Fruit fly (Drosophila melanogaster) whole organism, embryonic: Measurements from ENCODE around the gene CG43321.
A peak's percentile ranks its signal among the peaks of the same experiment; 100 is the strongest.

Experiments
- CG10543 ChIP-seq: fragments of 200-800 bp; sonication (Bioruptor generic); optimal IDR thresholded peaks from 3 replicates; lab custom pipeline; 2017; ENCODE audit warnings: missing biosample characterization, mild to moderate bottlenecking, missing genetic modification characterization, moderate library complexity
- CG13424 ChIP-seq: fragments of 200-800 bp; sonication (Bioruptor generic); optimal IDR thresholded peaks from 2 replicates; lab custom pipeline; 2019; ENCODE audit warnings: missing biosample characterization, mild to moderate bottlenecking, missing genetic modification characterization, moderate library complexity
- CG13624 ChIP-seq: fragments of 200-800 bp; sonication (Bioruptor generic); optimal IDR thresholded peaks from 2 replicates; lab custom pipeline; 2016; ENCODE audit warnings: missing biosample characterization, missing genetic modification characterization
- CG15514 ChIP-seq: fragments of 200-800 bp; sonication (Bioruptor generic); optimal IDR thresholded peaks from 3 replicates; lab custom pipeline; 2017; ENCODE audit warnings: missing biosample characterization, missing genetic modification characterization, mild to moderate bottlenecking, moderate library complexity, missing genetic modification reagents
- CG17385 ChIP-seq: fragments of 200-800 bp; sonication (Bioruptor generic); optimal IDR thresholded peaks from 3 replicates; lab custom pipeline; 2018; ENCODE audit warnings: missing biosample characterization, mild to moderate bottlenecking, missing genetic modification characterization
- CG2120 ChIP-seq: fragments of 200-800 bp; sonication (Bioruptor generic); optimal IDR thresholded peaks from 3 replicates; lab custom pipeline; 2016; ENCODE audit warnings: missing biosample characterization, missing genetic modification characterization
- CG31224 ChIP-seq: fragments of 200-800 bp; sonication (Bioruptor generic); IDR thresholded peaks from 2 replicates; pipeline ENCODE4 v1.3.6; 2022; ENCODE audit warnings: missing biosample characterization, missing genetic modification characterization
- CG31365 ChIP-seq: fragments of 200-800 bp; sonication (Bioruptor generic); optimal IDR thresholded peaks from 2 replicates; lab custom pipeline; 2018; ENCODE audit warnings: missing biosample characterization, mild to moderate bottlenecking, missing genetic modification characterization
- CG32772 ChIP-seq: fragments of 200-800 bp; sonication (Bioruptor generic); IDR thresholded peaks from 2 replicates; pipeline ENCODE4 v1.3.6; 2022; ENCODE audit warnings: missing biosample characterization, missing genetic modification characterization
- CG3407 ChIP-seq: fragments of 200-800 bp; sonication (Bioruptor generic); optimal IDR thresholded peaks from 2 replicates; lab custom pipeline; 2018; ENCODE audit warnings: missing biosample characterization, mild to moderate bottlenecking, missing genetic modification characterization
- CG3847 ChIP-seq: fragments of 200-800 bp; sonication (Bioruptor generic); IDR thresholded peaks from 2 replicates; pipeline ENCODE4 v1.3.6; 2022; ENCODE audit warnings: missing biosample characterization, missing genetic modification characterization
- CG43689 ChIP-seq: fragments of 200-800 bp; sonication (Bioruptor generic); IDR thresholded peaks from 2 replicates; pipeline ENCODE4 v1.3.6; 2022; ENCODE audit warnings: missing biosample characterization, missing genetic modification characterization
- CG4424 ChIP-seq: fragments of 200-800 bp; sonication (Bioruptor generic); optimal IDR thresholded peaks from 3 replicates; lab custom pipeline; 2016; ENCODE audit warnings: missing biosample characterization, missing genetic modification characterization
- CG4617 ChIP-seq: fragments of 200-800 bp; sonication (Bioruptor generic); optimal IDR thresholded peaks from 3 replicates; lab custom pipeline; 2016; ENCODE audit warnings: missing biosample characterization, missing genetic modification characterization, borderline replicate concordance
- CG7372 ChIP-seq: fragments of 200-800 bp; sonication (Bioruptor generic); IDR thresholded peaks from 2 replicates; pipeline ENCODE4 v1.3.6; 2022; ENCODE audit warnings: missing biosample characterization, missing genetic modification characterization
- CG7928 ChIP-seq: fragments of 200-800 bp; sonication (Bioruptor generic); optimal IDR thresholded peaks from 2 replicates; lab custom pipeline; 2017; ENCODE audit warnings: missing biosample characterization, mild to moderate bottlenecking, missing genetic modification characterization
- CG8924 ChIP-seq: fragments of 200-800 bp; optimal IDR thresholded peaks from 3 replicates; lab custom pipeline; 2019; ENCODE audit warnings: missing biosample characterization, mild to moderate bottlenecking, missing genetic modification characterization, moderate library complexity
- CG9797 ChIP-seq: fragments of 200-800 bp; sonication (Bioruptor generic); optimal IDR thresholded peaks from 3 replicates; lab custom pipeline; 2018; ENCODE audit warnings: missing biosample characterization, mild to moderate bottlenecking, missing genetic modification characterization
- Camta ChIP-seq: fragments of 200-800 bp; sonication (Bioruptor generic); optimal IDR thresholded peaks from 2 replicates; lab custom pipeline; 2016; ENCODE audit warnings: missing biosample characterization, missing genetic modification characterization
- ERR ChIP-seq: fragments of 200-800 bp; sonication (Bioruptor generic); optimal IDR thresholded peaks from 2 replicates; lab custom pipeline; 2016; ENCODE audit warnings: missing biosample characterization, missing genetic modification characterization
- GATAe ChIP-seq: fragments of 200-800 bp; sonication (Bioruptor generic); conservative IDR thresholded peaks from 2 replicates; pipeline ENCODE4 v1.3.6; 2022; ENCODE audit warnings: missing biosample characterization, missing genetic modification characterization
- Gsc ChIP-seq: fragments of 200-800 bp; sonication (Bioruptor generic); IDR thresholded peaks from 2 replicates; pipeline ENCODE4 v1.3.6; 2022; ENCODE audit warnings: missing biosample characterization, missing genetic modification characterization
- H2.0 ChIP-seq: fragments of 200-800 bp; sonication (Bioruptor generic); IDR thresholded peaks from 2 replicates; pipeline ENCODE4 v1.3.6; 2022; ENCODE audit warnings: missing biosample characterization, missing genetic modification characterization
- HLH4C ChIP-seq: fragments of 200-800 bp; sonication (Bioruptor generic); IDR thresholded peaks from 3 replicates; pipeline ENCODE4 v1.3.6; 2022; ENCODE audit warnings: missing biosample characterization, missing genetic modification characterization; ENCODE audit not compliant: partially characterized antibody
- Hey ChIP-seq: fragments of 200-800 bp; sonication (Bioruptor generic); optimal IDR thresholded peaks from 3 replicates; lab custom pipeline; 2018; ENCODE audit warnings: missing biosample characterization, mild to moderate bottlenecking, missing genetic modification characterization
- HmgD ChIP-seq: fragments of 200-800 bp; sonication (Bioruptor generic); optimal IDR thresholded peaks from 3 replicates; lab custom pipeline; 2016; ENCODE audit warnings: missing biosample characterization, missing genetic modification characterization
- Hr39 ChIP-seq: fragments of >200 bp; optimal IDR thresholded peaks from 2 replicates; lab custom pipeline; 2017
- Lim3 ChIP-seq: fragments of 200-800 bp; sonication (Bioruptor generic); IDR thresholded peaks from 2 replicates; pipeline ENCODE4 v1.3.6; 2022; ENCODE audit warnings: missing biosample characterization, missing genetic modification characterization
- Mrtf ChIP-seq: fragments of 200-800 bp; sonication (Bioruptor generic); IDR thresholded peaks from 3 replicates; pipeline ENCODE4 v1.3.6; 2022; ENCODE audit warnings: missing biosample characterization, missing genetic modification characterization
- Ptx1 ChIP-seq: fragments of 200-800 bp; sonication (Bioruptor generic); IDR thresholded peaks from 2 replicates; pipeline ENCODE4 v1.3.6; 2022; ENCODE audit warnings: missing biosample characterization, missing genetic modification characterization
- TFAM ChIP-seq: fragments of 200-800 bp; sonication (Bioruptor generic); optimal IDR thresholded peaks from 2 replicates; lab custom pipeline; 2017; ENCODE audit warnings: missing biosample characterization, missing genetic modification characterization, inconsistent platforms
- Taf1 ChIP-seq: fragments of 200-800 bp; sonication (Bioruptor generic); IDR thresholded peaks from 2 replicates; pipeline ENCODE4 v1.3.6; 2022; ENCODE audit warnings: missing biosample characterization, missing genetic modification characterization
- ash1 ChIP-seq: fragments of 200-800 bp; sonication (Bioruptor generic); optimal IDR thresholded peaks from 2 replicates; lab custom pipeline; 2018; ENCODE audit warnings: missing biosample characterization, mild to moderate bottlenecking, missing genetic modification characterization
- az2 ChIP-seq: fragments of 200-800 bp; sonication (Bioruptor generic); optimal IDR thresholded peaks from 3 replicates; lab custom pipeline; 2016; ENCODE audit warnings: missing biosample characterization, missing genetic modification characterization
- cg ChIP-seq: fragments of 200-800 bp; sonication (Bioruptor generic); optimal IDR thresholded peaks from 3 replicates; lab custom pipeline; 2019; ENCODE audit warnings: missing biosample characterization, mild to moderate bottlenecking, missing genetic modification characterization, moderate library complexity
- cwo ChIP-seq: fragments of 200-800 bp; sonication (Bioruptor generic); optimal IDR thresholded peaks from 3 replicates; lab custom pipeline; 2017; ENCODE audit warnings: missing biosample characterization, missing genetic modification characterization, mild to moderate bottlenecking, moderate library complexity, missing genetic modification reagents
- dm ChIP-seq: fragments of 200-800 bp; sonication (Bioruptor generic); optimal IDR thresholded peaks from 3 replicates; lab custom pipeline; 2016; ENCODE audit warnings: missing biosample characterization, missing genetic modification characterization
- fd64A ChIP-seq: fragments of 200-800 bp; sonication (Bioruptor generic); optimal IDR thresholded peaks from 3 replicates; lab custom pipeline; 2018; ENCODE audit warnings: missing biosample characterization, mild to moderate bottlenecking, missing genetic modification characterization
- gsb-n ChIP-seq: fragments of 200-800 bp; sonication (Bioruptor generic); optimal IDR thresholded peaks from 3 replicates; lab custom pipeline; 2018; ENCODE audit warnings: missing biosample characterization, mild to moderate bottlenecking, missing genetic modification characterization
- ham ChIP-seq: fragments of 200-800 bp; sonication (Bioruptor generic); IDR thresholded peaks from 2 replicates; pipeline ENCODE4 v1.3.6; 2022; ENCODE audit warnings: missing biosample characterization, missing genetic modification characterization
- hkb ChIP-seq, 2 experiments: fragments of 200-800 bp in 1 of 2; fragments of >200 bp in 1 of 2; sonication (Bioruptor generic) in 1 of 2; IDR thresholded peaks in 1 of 2; optimal IDR thresholded peaks in 1 of 2; 2 replicates each; pipeline versions ENCODE4 v1.3.6 to Lab custom; 2017 to 2022; ENCODE audit warnings: missing biosample characterization in 1 of 2, missing genetic modification characterization in 1 of 2
- lab ChIP-seq: fragments of 200-800 bp; sonication (Bioruptor generic); optimal IDR thresholded peaks from 3 replicates; lab custom pipeline; 2017; ENCODE audit warnings: missing biosample characterization, missing genetic modification characterization, mild to moderate bottlenecking, moderate library complexity, missing genetic modification reagents
- lmd ChIP-seq: fragments of 200-800 bp; sonication (Bioruptor generic); IDR thresholded peaks from 2 replicates; pipeline ENCODE4 v1.3.6; 2022; ENCODE audit warnings: missing biosample characterization, missing genetic modification characterization
- org-1 ChIP-seq: fragments of 200-800 bp; sonication (Bioruptor generic); optimal IDR thresholded peaks from 2 replicates; lab custom pipeline; 2017; ENCODE audit warnings: missing biosample characterization, missing genetic modification characterization
- psq ChIP-seq: fragments of 200-800 bp; sonication (Bioruptor generic); optimal IDR thresholded peaks from 2 replicates; lab custom pipeline; 2017; ENCODE audit warnings: missing biosample characterization, missing genetic modification characterization
- ranshi ChIP-seq: fragments of 200-800 bp; sonication (Bioruptor generic); IDR thresholded peaks from 2 replicates; pipeline ENCODE4 v1.3.6; 2022; ENCODE audit warnings: missing biosample characterization, missing genetic modification characterization
- tin ChIP-seq: fragments of 200-800 bp; sonication (Bioruptor generic); optimal IDR thresholded peaks from 3 replicates; lab custom pipeline; 2016; ENCODE audit warnings: missing biosample characterization, missing genetic modification characterization
- twi ChIP-seq: fragments of 200-800 bp; optimal IDR thresholded peaks from 2 replicates; lab custom pipeline; 2019; ENCODE audit warnings: missing biosample characterization, mild to moderate bottlenecking, missing genetic modification characterization, moderate library complexity
- vfl ChIP-seq: fragments of 200-800 bp; sonication (Bioruptor generic); optimal IDR thresholded peaks from 2 replicates; lab custom pipeline; 2016; ENCODE audit warnings: missing biosample characterization, missing genetic modification characterization
- zfh1 ChIP-seq: fragments of 200-800 bp; sonication (Bioruptor generic); IDR thresholded peaks from 3 replicates; pipeline ENCODE4 v1.3.6; 2022; ENCODE audit warnings: missing biosample characterization, missing genetic modification characterization

Gene CG43321

dm6 chr2L:7056189-7056926, 44.3 kb downstream of the CG43321 start, which contains the start of gene Mnn1 (continued):
- no peak for TF ChIP-seq Mrtf (GFP tag; lab: Robert Waterston, UW)
- TF ChIP-seq CG7372 (GFP tag; lab: Robert Waterston, UW), result no peak
- peak; percentile 82 for TF ChIP-seq CG15514 (GFP tag; lab: Kevin White, UChicago)
- TF ChIP-seq CG13624, result peak; percentile 98
- TF ChIP-seq H2.0 (GFP tag; lab: Robert Waterston, UW), result no peak
- no peak for TF ChIP-seq Taf1
- peak; percentile 95 for TF ChIP-seq cwo
- no peak for TF ChIP-seq Hr39
- no peak for TF ChIP-seq twi (tag; lab: Kevin White, UChicago)
- no peak for TF ChIP-seq lab
- TF ChIP-seq CG31224 (GFP tag; lab: Robert Waterston, UW), result no peak
- TF ChIP-seq CG3407 (GFP tag; lab: Kevin White, UChicago), result no peak
- peak; percentile 97 for TF ChIP-seq dm (GFP tag; lab: Kevin White, UChicago)
- TF ChIP-seq Hey, result peak; percentile 84
- peak; percentile 24 for TF ChIP-seq CG13424
- TF ChIP-seq CG7928 (GFP tag; lab: Kevin White, UChicago), result no peak
- no peak for TF ChIP-seq Lim3 (GFP tag; lab: Robert Waterston, UW)
- no peak for TF ChIP-seq TFAM (GFP tag; lab: Kevin White, UChicago)
- TF ChIP-seq CG2120, result peak; percentile 64
- no peak for TF ChIP-seq fd64A
- TF ChIP-seq CG32772 (GFP tag; lab: Robert Waterston, UW), result peak; percentile 56; the same call in 1 of the 2 replicates
- no peak for TF ChIP-seq CG4424 (GFP tag; lab: Kevin White, UChicago)
- no peak; the same call in 1 of the 2 replicates for TF ChIP-seq ranshi
- no peak for TF ChIP-seq psq
- TF ChIP-seq lmd (GFP tag; lab: Robert Waterston, UW), result no peak; the same call in 1 of the 2 replicates
- TF ChIP-seq vfl (GFP tag; lab: Kevin White, UChicago), result peak; percentile 52
- TF ChIP-seq CG10543, result peak; percentile 68
- TF ChIP-seq CG4617 (GFP tag; lab: Kevin White, UChicago), result peak; percentile 73
- TF ChIP-seq CG43689, result no peak
- TF ChIP-seq ham (GFP tag; lab: Robert Waterston, UW), result no peak
- TF ChIP-seq hkb (optimal IDR thresholded peaks at IDR 0.05; lab: Kevin White, UChicago), result peak; percentile 6
- TF ChIP-seq hkb (GFP tag; IDR thresholded peaks at IDR 0.05; lab: Robert Waterston, UW), result peak; percentile 44; the same call in 1 of the 2 replicates
- peak; percentile 74 for TF ChIP-seq CG3847 (GFP tag; lab: Robert Waterston, UW)
- peak; percentile 13 for TF ChIP-seq tin
- no peak for TF ChIP-seq ash1
- no peak for TF ChIP-seq CG31365
- peak; percentile 37 for TF ChIP-seq CG8924
- no peak for TF ChIP-seq HLH4C (GFP tag; lab: Robert Waterston, UW)
- TF ChIP-seq CG17385, result peak; percentile 46
- peak; percentile 92 for TF ChIP-seq CG9797
- 0 out of 3 replicates have a peak, but pooled peaks have one; percentile 49 for TF ChIP-seq zfh1
- TF ChIP-seq GATAe (GFP tag; lab: Robert Waterston, UW), result no peak
- TF ChIP-seq HmgD (GFP tag; lab: Kevin White, UChicago), result peak; percentile 52
- TF ChIP-seq org-1, result no peak
- no peak for TF ChIP-seq Gsc
- TF ChIP-seq Camta (GFP tag; lab: Kevin White, UChicago), result peak; percentile 4
- peak; percentile 42 for TF ChIP-seq ERR
- no peak for TF ChIP-seq Ptx1
- peak; percentile 77 for TF ChIP-seq cg (GFP tag; lab: Kevin White, UChicago)
- peak; percentile 31 for TF ChIP-seq az2 (GFP tag; lab: Kevin White, UChicago)
- no peak for TF ChIP-seq gsb-n (tag; lab: Kevin White, UChicago)
